Worm (Caenorhabditis elegans) whole organism, L3 larva: ENCODE measurements around the gene C05C10.3.
A peak's percentile ranks its signal among the peaks of the same experiment; 100 is the strongest.

ENCODE experiments used
- R02D3.7 ChIP-seq: fragments of 150-350 bp; optimal IDR thresholded peaks from 2 replicates; lab custom pipeline; 2014; ENCODE audit warnings: missing biosample characterization, missing genetic modification characterization
- ZK546.5 ChIP-seq: sonication (generic microtip); optimal IDR thresholded peaks from 2 replicates; lab custom pipeline; 2017; ENCODE audit warnings: missing biosample characterization, missing genetic modification characterization
- aly-2 ChIP-seq: fragments of 150-350 bp; optimal IDR thresholded peaks from 2 replicates; lab custom pipeline; 2014; ENCODE audit warnings: missing biosample characterization, missing genetic modification characterization
- ama-1 ChIP-seq: fragments of 150-350 bp; optimal IDR thresholded peaks from 2 replicates; lab custom pipeline; 2018
- ceh-16 ChIP-seq: sonication (generic microtip); optimal IDR thresholded peaks from 2 replicates; lab custom pipeline; 2017; ENCODE audit warnings: missing biosample characterization, missing genetic modification characterization
- ceh-28 ChIP-seq: fragments of 150-350 bp; optimal IDR thresholded peaks from 2 replicates; lab custom pipeline; 2014; ENCODE audit warnings: missing biosample characterization, missing genetic modification reagents, missing genetic modification characterization
- ceh-82 ChIP-seq: fragments of 150-350 bp; optimal IDR thresholded peaks from 2 replicates; lab custom pipeline; 2014; ENCODE audit warnings: missing biosample characterization, missing genetic modification characterization
- ceh-9 ChIP-seq: sonication (generic microtip); optimal IDR thresholded peaks from 2 replicates; lab custom pipeline; 2018; ENCODE audit warnings: missing biosample characterization, missing genetic modification characterization
- daf-12 ChIP-seq: fragments of 150-350 bp; optimal IDR thresholded peaks from 2 replicates; lab custom pipeline; 2014; ENCODE audit warnings: missing biosample characterization, missing genetic modification reagents, missing genetic modification characterization
- egl-27 ChIP-seq: sonication (generic microtip); optimal IDR thresholded peaks from 4 replicates; lab custom pipeline; 2017; ENCODE audit warnings: missing biosample characterization, missing genetic modification reagents, missing genetic modification characterization
- egl-5 ChIP-seq: fragments of 150-350 bp; optimal IDR thresholded peaks from 2 replicates; lab custom pipeline; 2017; ENCODE audit warnings: missing biosample characterization, missing genetic modification reagents, missing genetic modification characterization, inconsistent platforms
- elt-1 ChIP-seq: fragments of 150-350 bp; optimal IDR thresholded peaks from 2 replicates; lab custom pipeline; 2014; ENCODE audit warnings: missing biosample characterization, missing genetic modification characterization
- elt-2 ChIP-seq: sonication (generic microtip); optimal IDR thresholded peaks from 2 replicates; lab custom pipeline; 2016; ENCODE audit warnings: missing genetic modification reagents, mild to moderate bottlenecking, missing genetic modification characterization, missing compliant biosample characterization
- elt-3 ChIP-seq, 3 experiments: fragments of 150-350 bp in 1 of 3; sonication (generic microtip) in 2 of 3; optimal IDR thresholded peaks; 2 replicates in 2 of 3; 4 replicates in 1 of 3; lab custom pipeline; 2014 to 2017; ENCODE audit warnings: missing biosample characterization in 3 of 3, missing genetic modification characterization in 3 of 3
- eor-1 ChIP-seq, 2 experiments: fragments of 150-350 bp; optimal IDR thresholded peaks; 2 replicates each; lab custom pipeline; 2014 to 2018; ENCODE audit warnings: missing biosample characterization in 2 of 2, missing genetic modification characterization in 2 of 2
- fkh-10 ChIP-seq: sonication (generic microtip); optimal IDR thresholded peaks from 2 replicates; lab custom pipeline; 2017; ENCODE audit warnings: missing biosample characterization, missing genetic modification reagents, missing genetic modification characterization
- fkh-2 ChIP-seq: fragments of 150-350 bp; optimal IDR thresholded peaks from 2 replicates; lab custom pipeline; 2014; ENCODE audit warnings: missing biosample characterization, missing genetic modification reagents, missing genetic modification characterization
- fos-1 ChIP-seq: fragments of 150-350 bp; optimal IDR thresholded peaks from 2 replicates; lab custom pipeline; 2014; ENCODE audit warnings: missing biosample characterization, missing genetic modification characterization
- hmg-11 ChIP-seq: sonication (generic microtip); optimal IDR thresholded peaks from 2 replicates; lab custom pipeline; 2016; ENCODE audit warnings: missing genetic modification characterization, missing compliant biosample characterization
- jun-1 ChIP-seq: fragments of 150-350 bp; optimal IDR thresholded peaks from 2 replicates; lab custom pipeline; 2014; ENCODE audit warnings: missing biosample characterization, missing genetic modification reagents, missing genetic modification characterization
- lin-15B ChIP-seq: fragments of 150-350 bp; optimal IDR thresholded peaks from 2 replicates; lab custom pipeline; 2014; ENCODE audit warnings: missing biosample characterization, missing genetic modification characterization
- lin-39 ChIP-seq: fragments of 150-350 bp; optimal IDR thresholded peaks from 2 replicates; lab custom pipeline; 2018; ENCODE audit warnings: missing biosample characterization, missing genetic modification reagents, missing genetic modification characterization
- lsy-12 ChIP-seq: sonication (generic microtip); optimal IDR thresholded peaks from 2 replicates; lab custom pipeline; 2016; ENCODE audit warnings: mild to moderate bottlenecking, missing genetic modification characterization, missing compliant biosample characterization
- mdl-1 ChIP-seq: fragments of 150-350 bp; optimal IDR thresholded peaks from 2 replicates; lab custom pipeline; 2014; ENCODE audit warnings: missing biosample characterization, missing genetic modification characterization
- mml-1 ChIP-seq: fragments of 150-350 bp; sonication (generic microtip); optimal IDR thresholded peaks from 3 replicates; lab custom pipeline; 2014; ENCODE audit warnings: missing biosample characterization, missing genetic modification characterization
- nfya-1 ChIP-seq: sonication (generic microtip); optimal IDR thresholded peaks from 2 replicates; lab custom pipeline; 2017; ENCODE audit warnings: missing genetic modification characterization, mild to moderate bottlenecking, missing compliant biosample characterization, antibody characterized with exemption, moderate library complexity; ENCODE audit not compliant: insufficient read depth
- nhr-11 ChIP-seq: fragments of 150-350 bp; optimal IDR thresholded peaks from 2 replicates; lab custom pipeline; 2014; ENCODE audit warnings: missing biosample characterization, missing genetic modification characterization
- nhr-12 ChIP-seq: fragments of 150-350 bp; optimal IDR thresholded peaks from 2 replicates; lab custom pipeline; 2014; ENCODE audit warnings: missing biosample characterization, missing genetic modification characterization
- nhr-23 ChIP-seq: fragments of 150-350 bp; optimal IDR thresholded peaks from 2 replicates; lab custom pipeline; 2014; ENCODE audit warnings: missing biosample characterization, missing genetic modification reagents, missing genetic modification characterization
- nhr-237 ChIP-seq: fragments of 150-350 bp; optimal IDR thresholded peaks from 2 replicates; lab custom pipeline; 2014; ENCODE audit warnings: missing biosample characterization, missing genetic modification characterization
- nhr-25 ChIP-seq: sonication (generic microtip); optimal IDR thresholded peaks from 2 replicates; lab custom pipeline; 2017; ENCODE audit warnings: missing biosample characterization, missing genetic modification characterization
- nhr-28 ChIP-seq: fragments of 150-350 bp; optimal IDR thresholded peaks from 2 replicates; lab custom pipeline; 2014; ENCODE audit warnings: missing biosample characterization, missing genetic modification characterization
- nhr-43 ChIP-seq: sonication (generic microtip); optimal IDR thresholded peaks from 2 replicates; lab custom pipeline; 2016; ENCODE audit warnings: mild to moderate bottlenecking, missing genetic modification characterization, missing compliant biosample characterization; ENCODE audit not compliant: poor library complexity, severe bottlenecking
- nhr-67 ChIP-seq: fragments of 150-350 bp; optimal IDR thresholded peaks from 2 replicates; lab custom pipeline; 2014; ENCODE audit warnings: missing biosample characterization, missing genetic modification characterization
- nhr-76 ChIP-seq: fragments of 150-350 bp; sonication (generic microtip); optimal IDR thresholded peaks from 5 replicates; lab custom pipeline; 2014; ENCODE audit warnings: missing biosample characterization, missing genetic modification characterization
- nhr-77 ChIP-seq: fragments of 150-350 bp; optimal IDR thresholded peaks from 2 replicates; lab custom pipeline; 2014; ENCODE audit warnings: missing biosample characterization, missing genetic modification characterization
- pha-4 ChIP-seq: fragments of 150-350 bp; optimal IDR thresholded peaks from 2 replicates; lab custom pipeline; 2014; ENCODE audit warnings: missing biosample characterization, missing genetic modification reagents, missing genetic modification characterization
- pqm-1 ChIP-seq: fragments of 150-350 bp; optimal IDR thresholded peaks from 2 replicates; lab custom pipeline; 2017; ENCODE audit warnings: missing biosample characterization, missing genetic modification characterization, inconsistent platforms
- sea-2 ChIP-seq: fragments of 150-350 bp; sonication (generic microtip); optimal IDR thresholded peaks from 4 replicates; lab custom pipeline; 2014; ENCODE audit warnings: missing biosample characterization, missing genetic modification reagents, missing genetic modification characterization
- skn-1 ChIP-seq: fragments of 150-350 bp; optimal IDR thresholded peaks from 2 replicates; lab custom pipeline; 2014; ENCODE audit warnings: missing biosample characterization, missing genetic modification characterization
- snpc-4 ChIP-seq: fragments of 150-350 bp; optimal IDR thresholded peaks from 2 replicates; lab custom pipeline; 2014; ENCODE audit warnings: missing biosample characterization, missing genetic modification characterization
- tbx-2 ChIP-seq: sonication (generic microtip); optimal IDR thresholded peaks from 2 replicates; lab custom pipeline; 2016; ENCODE audit warnings: mild to moderate bottlenecking, missing genetic modification characterization, missing compliant biosample characterization
- unc-39 ChIP-seq: sonication (generic microtip); optimal IDR thresholded peaks from 4 replicates; lab custom pipeline; 2017; ENCODE audit warnings: missing biosample characterization, missing genetic modification characterization
- unc-62 ChIP-seq: fragments of 150-350 bp; sonication (generic microtip); optimal IDR thresholded peaks from 4 replicates; lab custom pipeline; 2014; ENCODE audit warnings: missing biosample characterization, missing genetic modification reagents, missing genetic modification characterization
- zag-1 ChIP-seq: fragments of 150-350 bp; optimal IDR thresholded peaks from 2 replicates; lab custom pipeline; 2014; ENCODE audit warnings: missing biosample characterization, missing genetic modification characterization
- ztf-11 ChIP-seq: fragments of 150-350 bp; optimal IDR thresholded peaks from 2 replicates; lab custom pipeline; 2014; ENCODE audit warnings: missing biosample characterization, missing genetic modification characterization
- ztf-4 ChIP-seq: fragments of 150-350 bp; optimal IDR thresholded peaks from 2 replicates; lab custom pipeline; 2014; ENCODE audit warnings: missing biosample characterization, missing genetic modification characterization

Gene C05C10.3

DNA sequence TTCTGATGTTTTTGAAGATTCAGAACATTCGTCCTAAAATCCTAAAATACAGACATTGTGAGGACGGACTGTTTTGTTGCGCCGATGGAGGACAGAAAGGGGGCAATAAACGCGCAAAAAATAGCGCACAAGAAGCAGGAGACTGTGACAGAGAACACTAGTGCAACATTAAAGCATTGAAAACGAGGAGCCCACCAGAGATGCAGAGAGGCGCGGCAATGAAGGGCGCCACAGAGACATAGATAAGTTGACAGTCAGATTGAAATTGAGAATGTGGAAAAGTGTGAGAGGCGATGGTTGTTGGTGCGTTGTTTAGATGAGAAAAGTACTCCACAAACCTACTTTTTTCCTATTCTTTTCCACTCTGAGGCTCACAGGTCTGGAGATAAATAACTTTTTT, 38.3 kb upstream of the C05C10.3 start, which contains the start of gene aakg-5:
Gene aakg-5, minus strand, starts transcription at position 159 of the 400 bp plus-strand sequence.
- TF ChIP-seq nhr-11 (no peak), jun-1 (tag; lab: Kevin White, UChicago) (peak; percentile 84), ZK546.5 (tag; lab: Kevin White, UChicago) (no peak), lin-39 (peak; percentile 78), nhr-67 (tag; lab: Kevin White, UChicago) (no peak), tbx-2 (tag; lab: Kevin White, UChicago) (peak; percentile 34), elt-1 (tag; lab: Kevin White, UChicago) (peak; percentile 82), snpc-4 (peak; percentile 17), egl-27 (tag; lab: Kevin White, UChicago) (peak; percentile 56), unc-39 (tag; lab: Kevin White, UChicago) (no peak), pha-4 (peak; percentile 96), sea-2 (GFP tag; lab: Kevin White, UChicago) (no peak), nhr-43 (tag; lab: Kevin White, UChicago) (peak; percentile 48), mdl-1 (tag; lab: Kevin White, UChicago) (no peak), lin-15B (tag; lab: Kevin White, UChicago) (peak; percentile 63), R02D3.7 (tag; lab: Kevin White, UChicago) (peak; percentile 53), fkh-10 (GFP tag; lab: Kevin White, UChicago) (no peak), pqm-1 (tag; lab: Kevin White, UChicago) (peak; percentile 93), nhr-77 (tag; lab: Kevin White, UChicago) (no peak), fos-1 (no peak), mml-1 (tag; lab: Kevin White, UChicago) (no peak), nhr-23 (tag; lab: Kevin White, UChicago) (peak; percentile 95), eor-1 (tag; optimal IDR thresholded peaks at IDR 0.05; lab: Kevin White, UChicago) (no peak), ceh-28 (peak; percentile 77), nhr-25 (peak; percentile 89), elt-3 (tag; optimal IDR thresholded peaks at IDR 0.05; lab: Kevin White, UChicago) (peak in 1 of 3 experiments; percentile 21), ceh-16 (tag; lab: Kevin White, UChicago) (no peak), skn-1 (tag; lab: Kevin White, UChicago) (peak; percentile 57), lsy-12 (no peak), daf-12 (tag; lab: Kevin White, UChicago) (no peak), ama-1 (lab: Kevin White, UChicago) (no peak), fkh-2 (tag; lab: Kevin White, UChicago) (no peak), egl-5 (tag; lab: Kevin White, UChicago) (peak; percentile 93), unc-62 (peak; percentile 74), zag-1 (tag; lab: Kevin White, UChicago) (no peak), nhr-28 (tag; lab: Kevin White, UChicago) (no peak), nhr-12 (tag; lab: Kevin White, UChicago) (no peak), nhr-76 (no peak), aly-2 (tag; lab: Kevin White, UChicago) (no peak), nfya-1 (tag; lab: Kevin White, UChicago) (peak; percentile 90), ztf-4 (tag; lab: Kevin White, UChicago) (no peak), elt-2 (peak; percentile 87), nhr-237 (tag; lab: Kevin White, UChicago) (no peak), ceh-82 (tag; lab: Kevin White, UChicago) (peak; percentile 18), ceh-9 (tag; lab: Kevin White, UChicago) (no peak), ztf-11 (tag; lab: Kevin White, UChicago) (no peak), hmg-11 (peak; percentile 94)
- TF ChIP-seq, all 47 proteins: peak for 22
